Worm (Caenorhabditis elegans): ENCODE results near the gene C34F11.2.

C34F11.2 gene

ce11 chrII:5226309-5226708, 14.2 kb downstream of the C34F11.2 start:
- TF ChIP-seq tbx-2 (tag; optimal IDR thresholded peaks at IDR 0.05) = peak; percentile 23
- TF ChIP-seq nfya-1 (tag; optimal IDR thresholded peaks at IDR 0.05) = peak; percentile 9
- TF ChIP-seq T23F11.4 (GFP tag; optimal IDR thresholded peaks at IDR 0.05) = peak; percentile 23
- TF ChIP-seq ceh-31 (tag; optimal IDR thresholded peaks at IDR 0.05) = peak; percentile 46
- no peak for TF ChIP-seq ahr-1 (tag; optimal IDR thresholded peaks at IDR 0.05)
- peak; percentile 5 for TF ChIP-seq unc-55 (GFP tag; optimal IDR thresholded peaks at IDR 0.05)
- no peak for TF ChIP-seq pha-4 (tag; optimal IDR thresholded peaks at IDR 0.05)

ce11 chrII:5227768-5228167, 15.7 kb downstream of the C34F11.2 start:
- TF ChIP-seq npax-4 (tag; optimal IDR thresholded peaks at IDR 0.05) (no peak), syd-9 (tag; optimal IDR thresholded peaks at IDR 0.05) (no peak), rnt-1 (tag; optimal IDR thresholded peaks at IDR 0.05) (no peak), eyg-1 (tag; optimal IDR thresholded peaks at IDR 0.05) (no peak), lin-11 (tag; optimal IDR thresholded peaks at IDR 0.05) (no peak), elt-2 (tag; optimal IDR thresholded peaks at IDR 0.05) (peak; percentile 91), ceh-34 (tag; optimal IDR thresholded peaks at IDR 0.05) (peak; percentile 12), tbx-2 (tag; optimal IDR thresholded peaks at IDR 0.05) (peak; percentile 62), hlh-15 (tag; optimal IDR thresholded peaks at IDR 0.05) (no peak), Y22D7AL.16 (tag; optimal IDR thresholded peaks at IDR 0.05) (no peak), pat-9 (tag; optimal IDR thresholded peaks at IDR 0.05) (no peak), fkh-6 (tag; optimal IDR thresholded peaks at IDR 0.05) (no peak), mec-3 (tag; optimal IDR thresholded peaks at IDR 0.05; ENCODE audit: borderline replicate concordance) (no peak), nfya-1 (tag; optimal IDR thresholded peaks at IDR 0.05) (peak; percentile 34), ceh-2 (tag; optimal IDR thresholded peaks at IDR 0.05) (peak; percentile 61), madf-2 (tag; optimal IDR thresholded peaks at IDR 0.05) (no peak), hlh-8 (tag; optimal IDR thresholded peaks at IDR 0.05) (no peak), hlh-6 (tag; optimal IDR thresholded peaks at IDR 0.05) (no peak), ama-1 (optimal IDR thresholded peaks at IDR 0.05) (no peak), pax-1 (tag; optimal IDR thresholded peaks at IDR 0.05) (no peak), ceh-48 (tag; optimal IDR thresholded peaks at IDR 0.05) (no peak), dve-1 (tag; optimal IDR thresholded peaks at IDR 0.05) (peak; percentile 39), unc-42 (tag; optimal IDR thresholded peaks at IDR 0.05) (peak; percentile 54), unc-55 (GFP tag; optimal IDR thresholded peaks at IDR 0.05) (peak; percentile 26), pha-2 (tag; optimal IDR thresholded peaks at IDR 0.05) (no peak), T23F11.4 (GFP tag; optimal IDR thresholded peaks at IDR 0.05) (no peak), nhr-232 (tag; optimal IDR thresholded peaks at IDR 0.05) (no peak), pha-4 (tag; optimal IDR thresholded peaks at IDR 0.05) (no peak), K09A11.1 (tag; optimal IDR thresholded peaks at IDR 0.05; ENCODE audit: insufficient read depth) (no peak), unc-3 (GFP tag; conservative IDR thresholded peaks at IDR 0.05) (no peak), unc-3 (tag; optimal IDR thresholded peaks at IDR 0.05) (no peak), C08G9.2 (tag; optimal IDR thresholded peaks at IDR 0.05) (no peak), ceh-24 (tag; optimal IDR thresholded peaks at IDR 0.05) (no peak), F13H6.1 (tag; optimal IDR thresholded peaks at IDR 0.05) (peak; percentile 30), unc-86 (tag; optimal IDR thresholded peaks at IDR 0.05) (no peak), ref-2 (tag; optimal IDR thresholded peaks at IDR 0.05) (peak; percentile 70), hlh-13 (GFP tag; optimal IDR thresholded peaks at IDR 0.05) (no peak), ceh-18 (tag; optimal IDR thresholded peaks at IDR 0.05) (peak; percentile 53), pros-1 (tag; optimal IDR thresholded peaks at IDR 0.05) (no peak), ceh-22 (tag; optimal IDR thresholded peaks at IDR 0.05) (no peak)

ce11 chrII:5228662-5229061, 16.6 kb downstream of the C34F11.2 start:
- no peak for TF ChIP-seq ztf-16 (tag; optimal IDR thresholded peaks at IDR 0.05)
- peak; percentile 63 for TF ChIP-seq unc-55 (GFP tag; optimal IDR thresholded peaks at IDR 0.05)
- TF ChIP-seq ceh-31 (tag; optimal IDR thresholded peaks at IDR 0.05) = peak; percentile 38
- peak; percentile 36 for TF ChIP-seq unc-42 (tag; optimal IDR thresholded peaks at IDR 0.05)
- no peak for TF ChIP-seq ceh-34 (tag; optimal IDR thresholded peaks at IDR 0.05)

Measured in whole organism, late embryonic.